Worm (Caenorhabditis elegans) whole organism, midembryonic: ENCODE measurements around the gene eif-2Bgamma.
"Not testable (repeated sequence)": the region's sequence is repeated elsewhere in the genome, so short reads cannot be mapped to it uniquely, and the experiment has no call there.

Source experiments
- T22C8.4 ChIP-seq: fragments of 200-800 bp; sonication (Bioruptor generic); IDR thresholded peaks from 2 replicates; pipeline ENCODE4 v1.3.6; 2022; ENCODE audit warnings: missing genetic modification characterization, missing compliant biosample characterization
- cog-1 ChIP-seq: sonication (generic microtip); optimal IDR thresholded peaks from 2 replicates; lab custom pipeline; 2016; ENCODE audit warnings: missing genetic modification characterization, missing compliant biosample characterization
- flt-1 ChIP-seq: fragments of 200-800 bp; sonication (Bioruptor generic); IDR thresholded peaks from 2 replicates; pipeline ENCODE4 v1.3.6; 2022; ENCODE audit warnings: missing genetic modification characterization, missing compliant biosample characterization
- klf-2 ChIP-seq: fragments of 200-800 bp; sonication (Bioruptor generic); conservative IDR thresholded peaks from 2 replicates; pipeline ENCODE4 v1.3.6; 2022; ENCODE audit warnings: missing genetic modification reagents, missing genetic modification characterization, missing compliant biosample characterization
- med-1 ChIP-seq: sonication (generic microtip); optimal IDR thresholded peaks from 2 replicates; lab custom pipeline; 2017; ENCODE audit warnings: missing genetic modification characterization, mild to moderate bottlenecking, missing compliant biosample characterization, antibody characterized with exemption, missing genetic modification reagents; ENCODE audit not compliant: insufficient read depth
- ref-1 ChIP-seq: fragments of 200-800 bp; sonication (Bioruptor generic); conservative IDR thresholded peaks from 2 replicates; pipeline ENCODE4 v1.3.6; 2022; ENCODE audit warnings: missing genetic modification reagents, missing genetic modification characterization, missing compliant biosample characterization
- tab-1 ChIP-seq: fragments of 200-800 bp; sonication (Bioruptor generic); IDR thresholded peaks from 2 replicates; pipeline ENCODE4 v1.3.6; 2022; ENCODE audit warnings: missing genetic modification characterization, missing compliant biosample characterization
- ztf-23 ChIP-seq: fragments of 200-800 bp; sonication (Bioruptor generic); IDR thresholded peaks from 2 replicates; pipeline ENCODE4 v1.3.6; 2022; ENCODE audit warnings: missing genetic modification reagents, missing genetic modification characterization, missing compliant biosample characterization
- ztf-29 ChIP-seq: fragments of 200-800 bp; sonication (Bioruptor generic); IDR thresholded peaks from 2 replicates; pipeline ENCODE4 v1.3.6; 2022; ENCODE audit warnings: missing genetic modification reagents, missing genetic modification characterization, missing compliant biosample characterization

The eif-2Bgamma gene

DNA sequence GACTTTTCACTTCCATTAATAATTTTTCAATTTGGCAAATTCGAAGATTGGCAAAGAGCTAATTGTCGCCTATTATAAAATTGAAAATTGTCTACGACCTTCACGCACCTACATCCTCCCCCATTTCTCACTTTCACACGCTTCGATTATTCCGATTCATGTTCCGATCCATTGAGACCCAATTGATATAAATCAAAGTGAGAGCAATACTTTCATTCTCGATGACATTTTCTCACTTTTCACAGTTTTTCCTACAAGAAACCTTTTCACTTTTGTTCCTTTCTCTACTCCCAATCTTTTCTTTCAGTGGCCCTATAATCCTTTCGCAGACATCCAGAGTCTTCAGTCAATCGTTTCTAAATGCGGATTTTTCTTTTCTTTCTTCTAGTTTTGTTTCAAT lies 12.2 kb upstream of the eif-2Bgamma start, which contains the start of gene C15F1.2:
TSS of gene C15F1.2 (plus strand) at position 308 of the 400 bp plus-strand sequence.
- TF ChIP-seq T22C8.4 (GFP tag; lab: Robert Waterston, UW) (no peak), klf-2 (GFP tag; lab: Robert Waterston, UW) (no peak), ztf-29 (no peak), ref-1 (GFP tag; lab: Robert Waterston, UW) (no peak)

DNA sequence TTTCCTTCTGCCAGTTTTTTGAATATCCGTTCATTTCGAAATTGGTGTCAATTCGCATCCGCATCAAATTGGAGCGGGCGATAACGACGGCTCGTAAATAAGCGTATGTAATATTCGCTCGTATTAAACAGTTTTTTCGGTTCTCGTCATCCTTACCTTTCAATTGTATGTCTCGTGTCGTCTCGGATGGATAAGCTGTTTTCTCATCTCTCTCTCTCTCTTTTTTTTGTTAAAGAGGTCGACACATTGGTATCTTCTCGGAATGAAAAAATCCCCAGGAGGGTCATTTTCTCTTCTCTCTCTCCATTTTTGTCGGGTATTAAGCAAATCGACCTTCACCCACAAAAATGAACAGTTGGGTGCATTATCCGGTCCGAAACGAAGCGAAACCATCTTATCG lies 11.5 kb upstream of the eif-2Bgamma start:
- TF ChIP-seq flt-1 (GFP tag; lab: Robert Waterston, UW), result no peak

DNA sequence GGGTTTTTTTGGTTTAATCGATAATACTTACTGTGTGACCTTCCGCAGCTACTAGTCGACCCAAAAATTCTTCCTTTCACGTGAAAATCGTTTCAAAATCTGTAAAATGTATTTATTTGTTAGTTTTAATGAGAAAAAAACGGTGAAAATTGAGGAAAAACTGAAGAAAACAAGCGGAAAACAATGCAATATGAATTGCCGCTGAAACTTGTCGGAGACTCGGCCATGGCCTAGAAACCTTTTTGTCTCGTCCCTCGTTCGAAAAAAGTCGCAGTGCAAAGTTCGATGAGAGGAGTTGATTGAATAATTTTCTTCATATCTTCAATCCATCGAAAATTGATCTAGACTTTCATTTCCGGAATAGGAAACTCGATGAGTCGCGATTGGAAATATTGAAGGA lies 10.3 kb upstream of the eif-2Bgamma start, which contains the start of gene C15F1.8:
TSS of gene C15F1.8 (minus strand) at position 101 of the 400 bp plus-strand sequence.
- not testable (repeated sequence) for TF ChIP-seq cog-1, med-1, ztf-23

ce11 chrII:6975725-6976124 lies 8.3 kb upstream of the eif-2Bgamma start:
- no peak for TF ChIP-seq T22C8.4 (GFP tag; lab: Robert Waterston, UW)
- no peak for TF ChIP-seq med-1

- TF ChIP-seq klf-2 (GFP tag; lab: Robert Waterston, UW) (no peak), med-1 (no peak), tab-1 (GFP tag; lab: Robert Waterston, UW) (no peak), ztf-23 (no peak), cog-1 (no peak), T22C8.4 (GFP tag; lab: Robert Waterston, UW) (no peak), flt-1 (GFP tag; lab: Robert Waterston, UW) (no peak), ref-1 (GFP tag; lab: Robert Waterston, UW) (no peak)
Measured at ce11 chrII:6974011-6974410, 6.6 kb upstream of the eif-2Bgamma start.

DNA sequence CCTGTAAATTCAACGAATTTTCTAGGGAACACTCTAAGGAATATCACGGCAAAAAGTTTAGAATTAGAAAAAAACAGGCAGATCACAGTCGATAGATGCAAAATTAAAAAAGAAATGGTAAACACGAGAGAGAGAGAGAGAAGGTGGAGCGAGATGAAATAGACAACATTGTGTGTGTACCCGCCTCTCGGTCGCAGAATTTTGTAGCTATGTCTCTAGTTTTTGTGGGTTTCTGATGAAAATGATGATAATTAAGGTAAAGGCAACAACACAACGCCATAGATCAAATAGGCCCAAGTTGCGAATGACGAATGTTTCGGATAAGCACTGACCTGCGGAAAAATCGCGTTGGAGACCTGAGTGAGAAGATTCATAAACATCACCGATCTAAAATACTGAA lies 6.1 kb upstream of the eif-2Bgamma start, which contains the start of gene sod-1:
TSS of gene sod-1 (minus strand) at position 387 of the 400 bp plus-strand sequence.
- TF ChIP-seq flt-1 (GFP tag; lab: Robert Waterston, UW) (no peak), ref-1 (GFP tag; lab: Robert Waterston, UW) (no peak), ztf-29 (no peak)

- TF ChIP-seq ztf-23 (no peak), ref-1 (GFP tag; lab: Robert Waterston, UW) (no peak), T22C8.4 (GFP tag; lab: Robert Waterston, UW) (no peak), med-1 (no peak)
Measured at ce11 chrII:6972185-6972737, 4.8 kb upstream of the eif-2Bgamma start, which contains the start of gene art-1. art-1 (minus strand) TSS chrII:6972235.

ce11 chrII:6970515-6970914 lies 3.1 kb upstream of the eif-2Bgamma start, which contains the start of gene C15F1.5:
C15F1.5 (minus strand) TSS chrII:6970615.
- TF ChIP-seq med-1 (no peak), klf-2 (GFP tag; lab: Robert Waterston, UW) (no peak), cog-1 (no peak), tab-1 (GFP tag; lab: Robert Waterston, UW) (no peak), ref-1 (GFP tag; lab: Robert Waterston, UW) (no peak), flt-1 (GFP tag; lab: Robert Waterston, UW) (no peak), ztf-23 (no peak), ztf-29 (no peak), T22C8.4 (GFP tag; lab: Robert Waterston, UW) (no peak)

DNA sequence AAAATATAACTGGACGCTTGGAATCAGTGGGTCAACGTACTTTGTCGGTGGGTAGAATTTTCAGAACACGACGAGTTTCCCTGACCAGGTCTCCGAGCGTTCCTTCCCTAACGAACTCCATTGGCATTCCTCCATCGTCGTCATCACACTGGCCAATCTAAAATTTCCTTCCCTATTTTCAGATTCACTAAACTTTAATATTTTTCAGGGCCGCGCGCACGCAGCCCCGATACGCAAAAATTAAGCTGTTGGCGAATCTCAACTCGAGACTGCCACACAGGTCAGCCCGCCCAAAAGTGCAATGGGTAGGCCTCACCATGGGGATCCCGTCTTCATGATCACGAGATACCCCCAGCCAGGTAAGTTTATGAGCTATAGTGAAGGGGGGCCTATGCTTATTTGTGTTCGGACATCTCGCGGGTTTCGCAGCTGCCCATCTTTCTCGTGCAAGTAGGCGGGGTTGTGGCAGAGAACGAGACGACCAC lies 785 bp upstream of the eif-2Bgamma start:
- TF ChIP-seq flt-1 (GFP tag; lab: Robert Waterston, UW) (peak; percentile 68), med-1 (no peak), tab-1 (GFP tag; lab: Robert Waterston, UW) (no peak), T22C8.4 (GFP tag; lab: Robert Waterston, UW) (no peak), klf-2 (GFP tag; lab: Robert Waterston, UW) (no peak; the same call in 1 of the 2 replicates), ref-1 (GFP tag; lab: Robert Waterston, UW) (peak; percentile 4; the same call in 1 of the 2 replicates), cog-1 (no peak)

- TF ChIP-seq flt-1 (GFP tag; lab: Robert Waterston, UW) (no peak), tab-1 (GFP tag; lab: Robert Waterston, UW) (no peak), cog-1 (no peak)
Measured at ce11 chrII:6965573-6965972, 1.9 kb downstream of the eif-2Bgamma start, which contains the start of gene tra-2. tra-2 (minus strand) TSS chrII:6965673.

ce11 chrII:6958136-6958535 lies 9.3 kb downstream of the eif-2Bgamma start:
- TF ChIP-seq ref-1 (GFP tag; lab: Robert Waterston, UW), result no peak
- TF ChIP-seq T22C8.4 (GFP tag; lab: Robert Waterston, UW), result no peak
- TF ChIP-seq klf-2 (GFP tag; lab: Robert Waterston, UW), result no peak
- TF ChIP-seq flt-1 (GFP tag; lab: Robert Waterston, UW), result no peak
- no peak for TF ChIP-seq med-1
- no peak for TF ChIP-seq ztf-29
- no peak for TF ChIP-seq ztf-23
- TF ChIP-seq tab-1 (GFP tag; lab: Robert Waterston, UW), result no peak
- no peak for TF ChIP-seq cog-1
